Fruit fly (Drosophila melanogaster): ENCODE data around the gene CG3191.

DNA sequence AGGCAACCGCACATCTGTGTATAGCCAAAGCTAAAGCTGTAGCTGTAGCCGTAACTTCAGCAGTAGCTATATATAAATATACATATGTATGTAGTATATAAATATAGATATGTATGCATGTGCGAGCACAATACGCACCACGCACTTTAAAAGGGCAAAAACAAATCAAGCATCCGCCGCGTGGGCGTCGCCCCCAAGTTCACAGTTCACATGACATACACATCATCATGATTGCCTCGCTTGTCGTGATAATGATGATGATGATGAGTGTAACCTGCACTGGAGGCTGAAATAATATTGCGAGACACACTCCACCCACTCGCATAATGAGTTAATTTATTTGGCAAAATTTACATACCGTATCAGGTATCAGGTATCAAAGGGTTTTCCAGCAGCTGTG lies 39.2 kb upstream of the CG3191 start:
- TF ChIP-seq Pif1B (GFP tag; optimal IDR thresholded peaks at IDR 0.05) = no peak
- TF ChIP-seq CG17806 (tag; optimal IDR thresholded peaks at IDR 0.05) = no peak
- no peak for TF ChIP-seq CG14655 (GFP tag; optimal IDR thresholded peaks at IDR 0.05)
- TF ChIP-seq CG9948 (tag; optimal IDR thresholded peaks at IDR 0.05) = no peak
- no peak for TF ChIP-seq EcR (GFP tag; optimal IDR thresholded peaks at IDR 0.05)
- no peak for TF ChIP-seq CG8159 (tag; optimal IDR thresholded peaks at IDR 0.05)
